Fruit fly (Drosophila melanogaster) whole organism, wandering third instar larva: ENCODE data around the gene lap.

Experiments
- CrebA ChIP-seq: fragments of 200-800 bp; sonication (Bioruptor generic); optimal IDR thresholded peaks from 2 replicates; lab custom pipeline; 2016; ENCODE audit warnings: missing biosample characterization, mild to moderate bottlenecking, missing genetic modification characterization, borderline replicate concordance
- Mio ChIP-seq: sonication (Bioruptor generic); optimal IDR thresholded peaks from 2 replicates; lab custom pipeline; 2016; ENCODE audit warnings: missing biosample characterization, missing genetic modification characterization
- Rel ChIP-seq, 2 experiments: fragments of 200-800 bp; sonication (Bioruptor generic) in 1 of 2; optimal IDR thresholded peaks; 2 replicates in 1 of 2; 3 replicates in 1 of 2; lab custom pipeline; 2016 to 2019; ENCODE audit warnings: mild to moderate bottlenecking in 2 of 2, missing biosample characterization in 2 of 2, missing genetic modification characterization in 2 of 2, moderate library complexity in 1 of 2
- Sp1 ChIP-seq: fragments of 200-800 bp; sonication (Bioruptor generic); optimal IDR thresholded peaks from 3 replicates; lab custom pipeline; 2019; ENCODE audit warnings: missing biosample characterization, mild to moderate bottlenecking, missing genetic modification characterization, moderate library complexity
- br ChIP-seq: fragments of 200-800 bp; sonication (Bioruptor generic); optimal IDR thresholded peaks from 2 replicates; lab custom pipeline; 2016; ENCODE audit warnings: missing biosample characterization, missing genetic modification characterization
- dmrt93B ChIP-seq: fragments of 200-800 bp; sonication (Bioruptor generic); optimal IDR thresholded peaks from 2 replicates; lab custom pipeline; 2018; ENCODE audit warnings: missing biosample characterization, mild to moderate bottlenecking, missing genetic modification characterization
- h ChIP-seq: fragments of 200-800 bp; sonication (Bioruptor generic); optimal IDR thresholded peaks from 3 replicates; lab custom pipeline; 2016; ENCODE audit warnings: missing biosample characterization, mild to moderate bottlenecking, missing genetic modification characterization
- jim ChIP-seq: fragments of 175-275, 200-325 bp; sonication (Bioruptor generic); optimal IDR thresholded peaks from 2 replicates; lab custom pipeline; 2016; ENCODE audit warnings: missing biosample characterization, mild to moderate bottlenecking, missing genetic modification characterization
- psq ChIP-seq: fragments of 200-800 bp; sonication (Bioruptor generic); optimal IDR thresholded peaks from 3 replicates; lab custom pipeline; 2017; ENCODE audit warnings: missing biosample characterization, mild to moderate bottlenecking, missing genetic modification characterization, moderate library complexity
- woc ChIP-seq: sonication (Bioruptor generic); optimal IDR thresholded peaks from 2 replicates; lab custom pipeline; 2016; ENCODE audit warnings: missing biosample characterization, mild to moderate bottlenecking, missing genetic modification characterization

DNA sequence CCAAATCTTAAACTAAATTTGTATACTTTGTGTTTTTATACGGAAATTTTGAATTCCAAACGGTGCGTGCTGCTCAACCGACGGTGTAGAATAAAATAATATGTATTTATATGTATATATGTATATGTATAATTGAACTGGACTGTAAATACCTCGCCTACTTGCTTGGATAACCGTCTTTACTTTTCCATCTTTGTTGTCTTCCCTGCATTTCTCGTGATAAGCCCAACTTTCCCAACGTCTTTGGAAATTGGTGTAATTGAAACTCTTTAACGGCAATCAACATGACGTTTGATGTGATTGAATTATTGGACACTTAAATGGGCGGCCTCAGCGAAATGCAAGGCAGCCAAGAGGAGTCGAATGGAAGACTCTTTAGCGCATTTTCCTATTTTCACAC, 21.5 kb downstream of the lap start, which contains the start of gene CG1288:
- TF ChIP-seq Sp1 (no peak), dmrt93B (GFP tag; lab: Kevin White, UChicago) (no peak), psq (no peak), Mio (GFP tag; lab: Kevin White, UChicago) (no peak), woc (GFP tag; lab: Kevin White, UChicago) (no peak), h (GFP tag; lab: Kevin White, UChicago) (no peak), br (no peak), jim (GFP tag; lab: Kevin White, UChicago) (no peak), Rel (GFP tag; optimal IDR thresholded peaks at IDR 0.05; lab: Kevin White, UChicago) (no peak), Rel (tag; optimal IDR thresholded peaks at IDR 0.05; lab: Kevin White, UChicago) (no peak), CrebA (no peak)
